Worm (Caenorhabditis elegans) whole organism, L1 larva: ENCODE results near the gene ZK370.6.

Source experiments
- C04F5.9 ChIP-seq: sonication (generic microtip); optimal IDR thresholded peaks from 2 replicates; lab custom pipeline; 2016; ENCODE audit warnings: missing genetic modification characterization, missing compliant biosample characterization
- C16A3.4 ChIP-seq: fragments of 150-350 bp; optimal IDR thresholded peaks from 2 replicates; lab custom pipeline; 2014; ENCODE audit warnings: missing biosample characterization, missing genetic modification characterization
- Y116A8C.19 ChIP-seq: sonication (generic microtip); optimal IDR thresholded peaks from 2 replicates; lab custom pipeline; 2016; ENCODE audit warnings: missing compliant biosample characterization, missing genetic modification characterization, borderline replicate concordance
- aha-1 ChIP-seq: fragments of 150-350 bp; optimal IDR thresholded peaks from 2 replicates; lab custom pipeline; 2014; ENCODE audit warnings: missing biosample characterization, missing genetic modification characterization
- alr-1 ChIP-seq: fragments of 200-800 bp; sonication (Bioruptor generic); optimal IDR thresholded peaks from 2 replicates; lab custom pipeline; 2018; ENCODE audit warnings: borderline replicate concordance, mild to moderate bottlenecking, missing genetic modification characterization, missing compliant biosample characterization
- blmp-1 ChIP-seq: fragments of 150-350 bp; optimal IDR thresholded peaks from 2 replicates; lab custom pipeline; 2014; ENCODE audit warnings: missing biosample characterization, missing genetic modification characterization
- ceh-8 ChIP-seq: fragments of 200-800 bp; sonication (Bioruptor generic); optimal IDR thresholded peaks from 2 replicates; lab custom pipeline; 2018; ENCODE audit warnings: mild to moderate bottlenecking, missing genetic modification characterization, moderate library complexity, missing compliant biosample characterization
- dpl-1 ChIP-seq, 3 experiments: fragments of 150-350 bp in 2 of 3; sonication (generic microtip) in 1 of 3; optimal IDR thresholded peaks; 2 replicates each; lab custom pipeline; 2014 to 2017; ENCODE audit warnings: missing biosample characterization in 3 of 3, missing genetic modification characterization in 3 of 3, missing genetic modification reagents in 3 of 3
- dsc-1 ChIP-seq: sonication (generic microtip); optimal IDR thresholded peaks from 2 replicates; lab custom pipeline; 2016; ENCODE audit warnings: mild to moderate bottlenecking, missing genetic modification characterization, missing compliant biosample characterization
- efl-1 ChIP-seq, 4 experiments: fragments of 150-350 bp; optimal IDR thresholded peaks in 3 of 4; peaks in 1 of 4; 1 replicate in 1 of 4; 2 replicates in 3 of 4; lab custom pipeline; 2014; ENCODE audit warnings: missing biosample characterization in 2 of 4, missing genetic modification characterization in 2 of 4, missing genetic modification reagents in 2 of 4
- egl-13 ChIP-seq: sonication (generic microtip); optimal IDR thresholded peaks from 2 replicates; lab custom pipeline; 2016; ENCODE audit warnings: missing genotype, missing genetic modification reagents, missing genetic modification characterization, missing compliant biosample characterization
- elt-2 ChIP-seq: sonication (generic microtip); optimal IDR thresholded peaks from 2 replicates; lab custom pipeline; 2016; ENCODE audit warnings: missing genetic modification characterization, mild to moderate bottlenecking, inconsistent platforms, missing compliant biosample characterization, missing genetic modification reagents
- ets-5 ChIP-seq: fragments of 200-800 bp; sonication (Bioruptor generic); IDR thresholded peaks from 2 replicates; pipeline ENCODE4 v1.3.6; 2022; ENCODE audit warnings: missing genetic modification characterization, missing compliant biosample characterization
- fkh-10 ChIP-seq: sonication (generic microtip); optimal IDR thresholded peaks from 2 replicates; lab custom pipeline; 2017; ENCODE audit warnings: missing biosample characterization, missing genetic modification reagents, missing genetic modification characterization
- fkh-8 ChIP-seq: sonication (generic microtip); optimal IDR thresholded peaks from 2 replicates; lab custom pipeline; 2016; ENCODE audit warnings: mild to moderate bottlenecking, missing genetic modification characterization, missing compliant biosample characterization
- hlh-17 ChIP-seq: fragments of 200-800 bp; sonication (Bioruptor generic); optimal IDR thresholded peaks from 2 replicates; lab custom pipeline; 2018; ENCODE audit warnings: missing genetic modification characterization, mild to moderate bottlenecking, missing compliant biosample characterization, moderate library complexity, borderline replicate concordance
- hlh-4 ChIP-seq: sonication (generic microtip); optimal IDR thresholded peaks from 2 replicates; lab custom pipeline; 2016; ENCODE audit warnings: mild to moderate bottlenecking, missing genetic modification characterization, missing compliant biosample characterization
- hpl-2 ChIP-seq: fragments of 150-350 bp; optimal IDR thresholded peaks from 2 replicates; lab custom pipeline; 2014; ENCODE audit warnings: missing biosample characterization, missing genetic modification reagents, missing genetic modification characterization
- isw-1 ChIP-seq: fragments of 200-800 bp; sonication (Bioruptor generic); IDR thresholded peaks from 2 replicates; pipeline ENCODE4 v1.3.6; 2022; ENCODE audit warnings: missing genetic modification characterization, missing compliant biosample characterization
- jun-1 ChIP-seq: fragments of 150-350 bp; optimal IDR thresholded peaks from 2 replicates; lab custom pipeline; 2014; ENCODE audit warnings: missing biosample characterization, missing genetic modification reagents, missing genetic modification characterization
- lin-14 ChIP-seq: fragments of 200-800 bp; sonication (Bioruptor generic); optimal IDR thresholded peaks from 2 replicates; lab custom pipeline; 2018; ENCODE audit warnings: mild to moderate bottlenecking, missing genetic modification characterization, moderate library complexity, missing compliant biosample characterization
- lin-39 ChIP-seq: fragments of 150-350 bp; optimal IDR thresholded peaks from 2 replicates; lab custom pipeline; 2014; ENCODE audit warnings: missing biosample characterization, missing genetic modification reagents, missing genetic modification characterization
- mab-9 ChIP-seq: fragments of 200-800 bp; sonication (Bioruptor generic); IDR thresholded peaks from 2 replicates; pipeline ENCODE4 v1.3.6; 2022; ENCODE audit warnings: missing genetic modification reagents, missing genetic modification characterization, missing compliant biosample characterization
- mef-2 ChIP-seq: fragments of 150-350 bp; optimal IDR thresholded peaks from 2 replicates; lab custom pipeline; 2014; ENCODE audit warnings: missing biosample characterization, missing genetic modification characterization
- mep-1 ChIP-seq: fragments of 150-350 bp; optimal IDR thresholded peaks from 2 replicates; lab custom pipeline; 2014; ENCODE audit warnings: missing biosample characterization, missing genetic modification characterization
- nhr-20 ChIP-seq: sonication (generic microtip); optimal IDR thresholded peaks from 2 replicates; lab custom pipeline; 2016; ENCODE audit warnings: mild to moderate bottlenecking, missing genetic modification characterization, missing compliant biosample characterization
- nhr-76 ChIP-seq: sonication (generic microtip); optimal IDR thresholded peaks from 2 replicates; lab custom pipeline; 2017; ENCODE audit warnings: missing biosample characterization, missing genetic modification characterization
- nhr-85 ChIP-seq: sonication (generic microtip); peaks from one replicate; lab custom pipeline; 2016; ENCODE audit warnings: missing genetic modification characterization, inconsistent platforms, missing compliant biosample characterization
- nhr-90 ChIP-seq: sonication (generic microtip); optimal IDR thresholded peaks from 2 replicates; lab custom pipeline; 2016; ENCODE audit warnings: mild to moderate bottlenecking, missing genetic modification characterization, missing compliant biosample characterization; ENCODE audit not compliant: poor library complexity
- pag-3 ChIP-seq: sonication (generic microtip); optimal IDR thresholded peaks from 2 replicates; lab custom pipeline; 2017; ENCODE audit warnings: missing genetic modification characterization, mild to moderate bottlenecking, missing compliant biosample characterization, antibody characterized with exemption, borderline replicate concordance; ENCODE audit not compliant: insufficient read depth
- rnt-1 ChIP-seq: sonication (generic microtip); optimal IDR thresholded peaks from 2 replicates; lab custom pipeline; 2016; ENCODE audit warnings: mild to moderate bottlenecking, missing genetic modification characterization, moderate library complexity, missing compliant biosample characterization
- snu-23 ChIP-seq: sonication (generic microtip); optimal IDR thresholded peaks from 2 replicates; lab custom pipeline; 2016; ENCODE audit warnings: missing genetic modification characterization, missing compliant biosample characterization
- sox-4 ChIP-seq: sonication (generic microtip); optimal IDR thresholded peaks from 2 replicates; lab custom pipeline; 2016; ENCODE audit warnings: missing genetic modification characterization, missing compliant biosample characterization
- sptf-1 ChIP-seq: fragments of 150-350 bp; optimal IDR thresholded peaks from 2 replicates; lab custom pipeline; 2014; ENCODE audit warnings: missing biosample characterization, missing genetic modification characterization
- sup-37 ChIP-seq: fragments of 200-800 bp; sonication (Bioruptor generic); optimal IDR thresholded peaks from 2 replicates; lab custom pipeline; 2018; ENCODE audit warnings: mild to moderate bottlenecking, missing genetic modification characterization, missing compliant biosample characterization
- swsn-7 ChIP-seq: sonication (generic microtip); optimal IDR thresholded peaks from 2 replicates; lab custom pipeline; 2016; ENCODE audit warnings: missing genetic modification characterization, missing compliant biosample characterization
- unc-98 ChIP-seq: fragments of 200-800 bp; sonication (Bioruptor generic); IDR thresholded peaks from 2 replicates; pipeline ENCODE4 v1.3.6; 2022; ENCODE audit warnings: missing genetic modification characterization, missing compliant biosample characterization
- vab-15 ChIP-seq: sonication (generic microtip); optimal IDR thresholded peaks from 2 replicates; lab custom pipeline; 2017; ENCODE audit warnings: missing genotype, mild to moderate bottlenecking, missing genetic modification characterization, missing compliant biosample characterization
- zip-4 ChIP-seq: fragments of 200-800 bp; sonication (Bioruptor generic); optimal IDR thresholded peaks from 2 replicates; lab custom pipeline; 2018; ENCODE audit warnings: mild to moderate bottlenecking, missing genetic modification characterization, moderate library complexity, missing compliant biosample characterization
- ztf-11 ChIP-seq, 2 experiments: sonication (generic microtip); optimal IDR thresholded peaks; 2 replicates each; lab custom pipeline; 2016 to 2017; ENCODE audit warnings: missing genetic modification characterization in 2 of 2, missing biosample characterization in 1 of 2, missing compliant biosample characterization in 1 of 2

The ZK370.6 gene

ce11 chrIII:8743796-8744404 lies at the start of gene ZK370.6:
Gene ZK370.6, minus strand, starts transcription at chrIII:8743846.
- peak; percentile 16 for TF ChIP-seq lin-14
- no peak for TF ChIP-seq blmp-1 (tag; lab: Kevin White, UChicago)

- no peak for TF ChIP-seq lin-14
- TF ChIP-seq pag-3 (tag; lab: Kevin White, UChicago), result no peak
- no peak for TF ChIP-seq swsn-7
- no peak for TF ChIP-seq hpl-2 (GFP tag; lab: Kevin White, UChicago)
- TF ChIP-seq hlh-17 (GFP tag; lab: Kevin White, UChicago), result no peak
- no peak for TF ChIP-seq nhr-76 (tag; lab: Kevin White, UChicago)
- TF ChIP-seq ets-5 (GFP tag; lab: Robert Waterston, UW), result no peak
- TF ChIP-seq zip-4 (GFP tag; lab: Kevin White, UChicago), result no peak
- TF ChIP-seq unc-98 (GFP tag; lab: Robert Waterston, UW), result no peak
- TF ChIP-seq hlh-4, result no peak
- TF ChIP-seq fkh-10 (GFP tag; lab: Kevin White, UChicago), result no peak
- no peak for TF ChIP-seq fkh-8 (tag; lab: Kevin White, UChicago)
- TF ChIP-seq nhr-85 (tag; lab: Kevin White, UChicago), result no peak
- TF ChIP-seq elt-2 (tag; lab: Kevin White, UChicago), result no peak
- no peak for TF ChIP-seq jun-1 (tag; lab: Kevin White, UChicago)
- TF ChIP-seq blmp-1 (tag; lab: Kevin White, UChicago), result no peak
- TF ChIP-seq dpl-1 (GFP tag; optimal IDR thresholded peaks at IDR 0.05; lab: Kevin White, UChicago), result no peak
- TF ChIP-seq mep-1 (tag; lab: Kevin White, UChicago), result no peak
Measured at ce11 chrIII:8792251-8792650, 48.6 kb upstream of the ZK370.6 start, which contains the start of gene ztf-1. Gene ztf-1, minus strand, starts transcription at chrIII:8792351.

ce11 chrIII:8791235-8791634 lies 47.6 kb upstream of the ZK370.6 start, which contains the start of the genes zfp-1 and F54F2.14:
Gene zfp-1, plus strand, starts transcription at chrIII:8791535.
Gene F54F2.14, plus strand, starts transcription at chrIII:8791546.
- TF ChIP-seq C16A3.4 (tag; lab: Kevin White, UChicago) (no peak), hpl-2 (GFP tag; lab: Kevin White, UChicago) (no peak), lin-39 (no peak), sox-4 (tag; lab: Kevin White, UChicago) (no peak), Y116A8C.19 (tag; lab: Kevin White, UChicago) (no peak), rnt-1 (tag; lab: Kevin White, UChicago) (no peak), dpl-1 (GFP tag; optimal IDR thresholded peaks at IDR 0.05; lab: Kevin White, UChicago) (no peak), aha-1 (no peak), vab-15 (tag; lab: Kevin White, UChicago) (no peak), egl-13 (tag; lab: Kevin White, UChicago) (no peak), sup-37 (GFP tag; lab: Kevin White, UChicago) (no peak)
- TF ChIP-seq, all 84 proteins: peak for 0

ce11 chrIII:8788690-8789089 lies 45.0 kb upstream of the ZK370.6 start:
- TF ChIP-seq dpl-1 (GFP tag; optimal IDR thresholded peaks at IDR 0.05; lab: Kevin White, UChicago), result no peak
- peak; percentile 21 for TF ChIP-seq rnt-1 (tag; lab: Kevin White, UChicago)
- TF ChIP-seq lin-14, result peak; percentile 45
- TF ChIP-seq mef-2, result no peak
- TF ChIP-seq mab-9, result no peak
- TF ChIP-seq alr-1 (tag; lab: Kevin White, UChicago), result no peak
- no peak for TF ChIP-seq Y116A8C.19 (tag; lab: Kevin White, UChicago)
- no peak for TF ChIP-seq ceh-8 (GFP tag; lab: Kevin White, UChicago)
- TF ChIP-seq mep-1 (tag; lab: Kevin White, UChicago), result no peak
- no peak for TF ChIP-seq C04F5.9 (tag; lab: Kevin White, UChicago)
- no peak for TF ChIP-seq hlh-4
- no peak for TF ChIP-seq blmp-1 (tag; lab: Kevin White, UChicago)
- no peak for TF ChIP-seq isw-1
- TF ChIP-seq nhr-20, result no peak
- no peak for TF ChIP-seq ztf-11 (tag; optimal IDR thresholded peaks at IDR 0.05; lab: Kevin White, UChicago)
- TF ChIP-seq nhr-90, result no peak
- no peak for TF ChIP-seq efl-1 (optimal IDR thresholded peaks at IDR 0.05; lab: Kevin White, UChicago)
- TF ChIP-seq efl-1 (GFP tag; optimal IDR thresholded peaks at IDR 0.05 in 1 of 2; lab: Kevin White, UChicago), result peak in 1 of 2 experiments; percentile 67
- TF ChIP-seq dsc-1 (tag; lab: Kevin White, UChicago), result peak; percentile 7
- TF ChIP-seq sptf-1 (tag; lab: Kevin White, UChicago), result no peak
- no peak for TF ChIP-seq snu-23
- no peak for TF ChIP-seq nhr-76 (tag; lab: Kevin White, UChicago)
- TF ChIP-seq unc-98 (GFP tag; lab: Robert Waterston, UW), result no peak
- TF ChIP-seq, all 84 proteins: peak for 4
